Worm (Caenorhabditis elegans) whole organism, young adult: Measurements from ENCODE around the gene abce-1.

Experiments
- D2030.7 ChIP-seq: fragments of 200-800 bp; sonication (Bioruptor generic); IDR thresholded peaks from 2 replicates; pipeline ENCODE4 v1.3.6; 2022; ENCODE audit warnings: missing genetic modification reagents, missing genetic modification characterization, missing compliant biosample characterization
- F22D6.2 ChIP-seq: sonication (generic microtip); optimal IDR thresholded peaks from 2 replicates; lab custom pipeline; 2016; ENCODE audit warnings: mild to moderate bottlenecking, missing genetic modification characterization, missing compliant biosample characterization
- F37B4.10 ChIP-seq: fragments of 200-800 bp; sonication (Bioruptor generic); IDR thresholded peaks from 2 replicates; pipeline ENCODE4 v1.3.6; 2022; ENCODE audit warnings: missing genetic modification characterization, missing compliant biosample characterization
- F52B5.7 ChIP-seq: sonication (generic microtip); optimal IDR thresholded peaks from 2 replicates; lab custom pipeline; 2016; ENCODE audit warnings: mild to moderate bottlenecking, missing genetic modification characterization, missing compliant biosample characterization
- K12H6.12 ChIP-seq: fragments of 200-800 bp; sonication (Bioruptor generic); optimal IDR thresholded peaks from 2 replicates; lab custom pipeline; 2018; ENCODE audit warnings: mild to moderate bottlenecking, missing genetic modification characterization, missing compliant biosample characterization
- akir-1 ChIP-seq: fragments of 200-800 bp; sonication (Bioruptor generic); optimal IDR thresholded peaks from 2 replicates; lab custom pipeline; 2018; ENCODE audit warnings: mild to moderate bottlenecking, missing genetic modification characterization, moderate library complexity, missing compliant biosample characterization
- attf-5 ChIP-seq: fragments of 200-800 bp; sonication (Bioruptor generic); optimal IDR thresholded peaks from 2 replicates; lab custom pipeline; 2018; ENCODE audit warnings: mild to moderate bottlenecking, missing genetic modification characterization, missing compliant biosample characterization
- attf-6 ChIP-seq: fragments of 200-800 bp; sonication (Bioruptor generic); IDR thresholded peaks from 2 replicates; pipeline ENCODE4 v1.3.6; 2022; ENCODE audit warnings: missing genetic modification reagents, missing genetic modification characterization, missing compliant biosample characterization
- ccch-3 ChIP-seq: fragments of 200-800 bp; sonication (Bioruptor generic); optimal IDR thresholded peaks from 2 replicates; lab custom pipeline; 2018; ENCODE audit warnings: mild to moderate bottlenecking, missing genetic modification characterization, missing compliant biosample characterization
- egrh-3 ChIP-seq: fragments of 200-800 bp; sonication (Bioruptor generic); IDR thresholded peaks from 2 replicates; pipeline ENCODE4 v1.3.6; 2022; ENCODE audit warnings: missing genetic modification reagents, missing genetic modification characterization, missing compliant biosample characterization
- hlh-26 ChIP-seq: fragments of 200-800 bp; sonication (Bioruptor generic); conservative IDR thresholded peaks from 2 replicates; pipeline ENCODE4 v1.3.6; 2022; ENCODE audit warnings: missing genetic modification reagents, missing genetic modification characterization, missing compliant biosample characterization
- hmg-20 ChIP-seq: fragments of 200-800 bp; sonication (Bioruptor generic); IDR thresholded peaks from 2 replicates; pipeline ENCODE4 v1.3.6; 2022; ENCODE audit warnings: missing genetic modification reagents, missing genetic modification characterization, missing compliant biosample characterization
- lin-40 ChIP-seq: sonication (generic microtip); optimal IDR thresholded peaks from 2 replicates; lab custom pipeline; 2016; ENCODE audit warnings: missing genetic modification characterization, mild to moderate bottlenecking, missing compliant biosample characterization, missing genotype, missing genetic modification reagents
- lir-1 ChIP-seq: fragments of 200-800 bp; sonication (Bioruptor generic); conservative IDR thresholded peaks from 2 replicates; pipeline ENCODE4 v1.3.6; 2022; ENCODE audit warnings: missing genetic modification reagents, missing genetic modification characterization, missing compliant biosample characterization
- madf-8 ChIP-seq: fragments of 200-800 bp; sonication (Bioruptor generic); conservative IDR thresholded peaks from 2 replicates; pipeline ENCODE4 v1.3.6; 2022; ENCODE audit warnings: missing genetic modification reagents, missing genetic modification characterization, missing compliant biosample characterization
- nfyb-1 ChIP-seq: fragments of 200-800 bp; sonication (Bioruptor generic); IDR thresholded peaks from 2 replicates; pipeline ENCODE4 v1.3.6; 2022; ENCODE audit warnings: missing genetic modification reagents, missing genetic modification characterization, missing compliant biosample characterization
- nhr-90 ChIP-seq: sonication (generic microtip); optimal IDR thresholded peaks from 2 replicates; lab custom pipeline; 2016; ENCODE audit warnings: missing genotype, mild to moderate bottlenecking, missing genetic modification characterization, missing compliant biosample characterization
- pbrm-1 ChIP-seq: fragments of 200-800 bp; sonication (Bioruptor generic); IDR thresholded peaks from 2 replicates; pipeline ENCODE4 v1.3.6; 2022; ENCODE audit warnings: missing genetic modification reagents, missing genetic modification characterization, missing compliant biosample characterization
- pha-4 ChIP-seq: fragments of 150-350 bp; sonication (generic microtip); optimal IDR thresholded peaks from 2 replicates; lab custom pipeline; 2014; ENCODE audit warnings: missing biosample characterization, missing genetic modification reagents, missing genetic modification characterization
- sea-2 ChIP-seq: fragments of 200-800 bp; sonication (Bioruptor generic); IDR thresholded peaks from 2 replicates; pipeline ENCODE4 v1.3.6; 2022; ENCODE audit warnings: missing genetic modification characterization, missing compliant biosample characterization
- somi-1 ChIP-seq: fragments of 200-800 bp; sonication (Bioruptor generic); optimal IDR thresholded peaks from 2 replicates; lab custom pipeline; 2018; ENCODE audit warnings: mild to moderate bottlenecking, missing genetic modification characterization, missing compliant biosample characterization
- zim-3 ChIP-seq: sonication (generic microtip); optimal IDR thresholded peaks from 2 replicates; lab custom pipeline; 2017; ENCODE audit warnings: mild to moderate bottlenecking, missing genetic modification characterization, moderate library complexity, missing compliant biosample characterization

abce-1 gene

ce11 chrIII:13204682-13205081 lies 51.1 kb downstream of the abce-1 start, which contains the start of gene Y39E4B.11:
Y39E4B.11 (plus strand) TSS chrIII:13204982.
- no peak for TF ChIP-seq F52B5.7
- no peak for TF ChIP-seq zim-3 (tag; lab: Kevin White, UChicago)
- 0 out of 2 replicates have a peak, but pooled peaks have one; percentile 34 for TF ChIP-seq nfyb-1 (GFP tag; lab: Robert Waterston, UW)
- TF ChIP-seq, all 124 proteins: peak for 1

- TF ChIP-seq akir-1 (GFP tag; lab: Kevin White, UChicago), result no peak
- no peak for TF ChIP-seq egrh-3 (GFP tag; lab: Robert Waterston, UW)
- TF ChIP-seq F37B4.10 (GFP tag; lab: Robert Waterston, UW), result no peak
- TF ChIP-seq F22D6.2, result no peak
- TF ChIP-seq pbrm-1, result no peak
- TF ChIP-seq hmg-20 (GFP tag; lab: Robert Waterston, UW), result no peak
- TF ChIP-seq lin-40 (tag; lab: Kevin White, UChicago), result no peak
- no peak for TF ChIP-seq nhr-90 (tag; lab: Kevin White, UChicago)
- TF ChIP-seq sea-2, result no peak
- TF ChIP-seq somi-1 (GFP tag; lab: Kevin White, UChicago), result no peak
- TF ChIP-seq K12H6.12 (tag; lab: Kevin White, UChicago), result no peak
- no peak for TF ChIP-seq attf-6 (GFP tag; lab: Robert Waterston, UW)
- TF ChIP-seq pha-4, result no peak
- no peak for TF ChIP-seq F52B5.7
- TF ChIP-seq lir-1 (GFP tag; lab: Robert Waterston, UW), result no peak
- no peak for TF ChIP-seq madf-8 (GFP tag; lab: Robert Waterston, UW)
- TF ChIP-seq ccch-3 (GFP tag; lab: Kevin White, UChicago), result no peak
- TF ChIP-seq hlh-26 (GFP tag; lab: Robert Waterston, UW), result no peak
- no peak for TF ChIP-seq attf-5
- TF ChIP-seq D2030.7 (GFP tag; lab: Robert Waterston, UW), result no peak
Measured at ce11 chrIII:13208978-13209377, 55.4 kb downstream of the abce-1 start.
